Worm (Caenorhabditis elegans) whole organism, L1 larva: ENCODE results near the gene ncx-1.

Experiments
- alr-1 ChIP-seq: fragments of 200-800 bp; sonication (Bioruptor generic); optimal IDR thresholded peaks from 2 replicates; lab custom pipeline; 2018; ENCODE audit warnings: borderline replicate concordance, mild to moderate bottlenecking, missing genetic modification characterization, missing compliant biosample characterization
- aly-2 ChIP-seq: fragments of 150-350 bp; optimal IDR thresholded peaks from 2 replicates; lab custom pipeline; 2014; ENCODE audit warnings: missing biosample characterization, missing genetic modification characterization
- ama-1 ChIP-seq: fragments of 150-350 bp; optimal IDR thresholded peaks from 2 replicates; lab custom pipeline; 2014
- blmp-1 ChIP-seq: fragments of 150-350 bp; optimal IDR thresholded peaks from 2 replicates; lab custom pipeline; 2014; ENCODE audit warnings: missing biosample characterization, missing genetic modification characterization
- dpl-1 ChIP-seq, 3 experiments: fragments of 150-350 bp in 2 of 3; sonication (generic microtip) in 1 of 3; optimal IDR thresholded peaks; 2 replicates each; lab custom pipeline; 2014 to 2017; ENCODE audit warnings: missing biosample characterization in 3 of 3, missing genetic modification characterization in 3 of 3, missing genetic modification reagents in 3 of 3
- efl-3 ChIP-seq: fragments of 200-800 bp; sonication (Bioruptor generic); optimal IDR thresholded peaks from 2 replicates; lab custom pipeline; 2018; ENCODE audit warnings: mild to moderate bottlenecking, missing genetic modification characterization, missing compliant biosample characterization
- egl-27 ChIP-seq, 2 experiments: fragments of 150-350 bp in 1 of 2; sonication (generic microtip); optimal IDR thresholded peaks; 3 replicates each; lab custom pipeline; 2017 to 2018; ENCODE audit warnings: missing biosample characterization in 2 of 2, missing genetic modification characterization in 2 of 2, missing genetic modification reagents in 2 of 2
- elt-2 ChIP-seq: sonication (generic microtip); optimal IDR thresholded peaks from 2 replicates; lab custom pipeline; 2016; ENCODE audit warnings: missing genetic modification characterization, mild to moderate bottlenecking, inconsistent platforms, missing compliant biosample characterization, missing genetic modification reagents
- ets-5 ChIP-seq: fragments of 200-800 bp; sonication (Bioruptor generic); IDR thresholded peaks from 2 replicates; pipeline ENCODE4 v1.3.6; 2022; ENCODE audit warnings: missing genetic modification characterization, missing compliant biosample characterization
- fkh-10 ChIP-seq: sonication (generic microtip); optimal IDR thresholded peaks from 2 replicates; lab custom pipeline; 2017; ENCODE audit warnings: missing biosample characterization, missing genetic modification reagents, missing genetic modification characterization
- fkh-4 ChIP-seq: sonication (generic microtip); optimal IDR thresholded peaks from 2 replicates; lab custom pipeline; 2016; ENCODE audit warnings: missing compliant biosample characterization, missing genetic modification characterization, borderline replicate concordance
- jun-1 ChIP-seq: fragments of 150-350 bp; optimal IDR thresholded peaks from 2 replicates; lab custom pipeline; 2014; ENCODE audit warnings: missing biosample characterization, missing genetic modification reagents, missing genetic modification characterization
- lin-14 ChIP-seq: fragments of 200-800 bp; sonication (Bioruptor generic); optimal IDR thresholded peaks from 2 replicates; lab custom pipeline; 2018; ENCODE audit warnings: mild to moderate bottlenecking, missing genetic modification characterization, moderate library complexity, missing compliant biosample characterization
- lin-35 ChIP-seq, 2 experiments: fragments of 150-350 bp; optimal IDR thresholded peaks; 2 replicates each; lab custom pipeline; 2014; ENCODE audit warnings: missing biosample characterization in 2 of 2, missing genetic modification characterization in 2 of 2, missing genetic modification reagents in 2 of 2
- lin-39 ChIP-seq: fragments of 150-350 bp; optimal IDR thresholded peaks from 2 replicates; lab custom pipeline; 2014; ENCODE audit warnings: missing biosample characterization, missing genetic modification reagents, missing genetic modification characterization
- lsy-2 ChIP-seq, 2 experiments: fragments of 150-350 bp; optimal IDR thresholded peaks; 2 replicates each; lab custom pipeline; 2014; ENCODE audit warnings: missing biosample characterization in 2 of 2, missing genetic modification characterization in 2 of 2
- mdl-1 ChIP-seq, 2 experiments: fragments of 150-350 bp; optimal IDR thresholded peaks; 2 replicates each; lab custom pipeline; 2014 to 2017; ENCODE audit warnings: missing biosample characterization in 2 of 2, missing genetic modification characterization in 2 of 2, inconsistent platforms in 1 of 2
- nhr-237 ChIP-seq: fragments of 150-350 bp; optimal IDR thresholded peaks from 2 replicates; lab custom pipeline; 2014; ENCODE audit warnings: missing biosample characterization, missing genetic modification characterization
- nhr-28 ChIP-seq: fragments of 150-350 bp; optimal IDR thresholded peaks from 2 replicates; lab custom pipeline; 2014; ENCODE audit warnings: missing biosample characterization, missing genetic modification characterization
- nhr-76 ChIP-seq: sonication (generic microtip); optimal IDR thresholded peaks from 2 replicates; lab custom pipeline; 2017; ENCODE audit warnings: missing biosample characterization, missing genetic modification characterization
- nhr-77 ChIP-seq: fragments of 150-350 bp; optimal IDR thresholded peaks from 2 replicates; lab custom pipeline; 2014; ENCODE audit warnings: missing biosample characterization, missing genetic modification characterization
- nhr-90 ChIP-seq: sonication (generic microtip); optimal IDR thresholded peaks from 2 replicates; lab custom pipeline; 2016; ENCODE audit warnings: mild to moderate bottlenecking, missing genetic modification characterization, missing compliant biosample characterization; ENCODE audit not compliant: poor library complexity
- pqm-1 ChIP-seq: sonication (generic microtip); optimal IDR thresholded peaks from 3 replicates; lab custom pipeline; 2017; ENCODE audit warnings: missing biosample characterization, missing genetic modification characterization
- rnt-1 ChIP-seq: sonication (generic microtip); optimal IDR thresholded peaks from 2 replicates; lab custom pipeline; 2016; ENCODE audit warnings: mild to moderate bottlenecking, missing genetic modification characterization, moderate library complexity, missing compliant biosample characterization
- skn-1 ChIP-seq: fragments of 150-350 bp; optimal IDR thresholded peaks from 2 replicates; lab custom pipeline; 2014; ENCODE audit warnings: missing biosample characterization, missing genetic modification characterization
- snpc-4 ChIP-seq: fragments of 150-350 bp; optimal IDR thresholded peaks from 2 replicates; lab custom pipeline; 2014; ENCODE audit warnings: missing biosample characterization, missing genetic modification characterization
- snu-23 ChIP-seq: sonication (generic microtip); optimal IDR thresholded peaks from 2 replicates; lab custom pipeline; 2016; ENCODE audit warnings: missing genetic modification characterization, missing compliant biosample characterization
- sptf-1 ChIP-seq: fragments of 150-350 bp; optimal IDR thresholded peaks from 2 replicates; lab custom pipeline; 2014; ENCODE audit warnings: missing biosample characterization, missing genetic modification characterization
- sup-37 ChIP-seq: fragments of 200-800 bp; sonication (Bioruptor generic); optimal IDR thresholded peaks from 2 replicates; lab custom pipeline; 2018; ENCODE audit warnings: mild to moderate bottlenecking, missing genetic modification characterization, missing compliant biosample characterization
- swsn-7 ChIP-seq: sonication (generic microtip); optimal IDR thresholded peaks from 2 replicates; lab custom pipeline; 2016; ENCODE audit warnings: missing genetic modification characterization, missing compliant biosample characterization
- unc-30 ChIP-seq: sonication (generic microtip); optimal IDR thresholded peaks from 2 replicates; lab custom pipeline; 2017; ENCODE audit warnings: missing biosample characterization, missing genetic modification characterization
- unc-62 ChIP-seq: fragments of 150-350 bp; optimal IDR thresholded peaks from 2 replicates; lab custom pipeline; 2014; ENCODE audit warnings: missing biosample characterization, missing genetic modification reagents, missing genetic modification characterization
- unc-86 ChIP-seq: sonication (generic microtip); optimal IDR thresholded peaks from 2 replicates; lab custom pipeline; 2016; ENCODE audit warnings: missing genetic modification characterization, missing compliant biosample characterization
- vab-15 ChIP-seq: sonication (generic microtip); optimal IDR thresholded peaks from 2 replicates; lab custom pipeline; 2017; ENCODE audit warnings: missing genotype, mild to moderate bottlenecking, missing genetic modification characterization, missing compliant biosample characterization
- xbp-1 ChIP-seq: sonication (generic microtip); optimal IDR thresholded peaks from 2 replicates; lab custom pipeline; 2016; ENCODE audit warnings: missing genetic modification characterization, missing compliant biosample characterization
- ztf-11 ChIP-seq, 2 experiments: sonication (generic microtip); optimal IDR thresholded peaks; 2 replicates each; lab custom pipeline; 2016 to 2017; ENCODE audit warnings: missing genetic modification characterization in 2 of 2, missing biosample characterization in 1 of 2, missing compliant biosample characterization in 1 of 2

The ncx-1 gene

DNA sequence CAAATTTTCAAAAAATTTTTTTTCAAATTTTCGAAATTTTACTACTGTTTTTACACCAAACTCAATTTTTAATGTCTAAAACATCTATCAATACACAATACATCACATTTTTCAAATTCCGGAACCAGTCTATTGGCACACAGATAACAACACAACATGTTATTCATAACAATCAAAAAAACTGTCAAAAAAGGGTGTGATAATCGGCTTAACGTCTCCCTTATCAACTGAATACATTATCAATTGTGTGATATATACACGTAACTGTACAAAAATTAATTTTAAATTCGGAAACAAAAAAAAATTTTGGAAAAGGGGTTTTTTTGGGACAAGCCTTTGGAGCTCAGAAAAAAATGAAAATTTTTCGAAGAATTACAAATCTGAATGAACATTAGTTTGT, 46.1 kb downstream of the ncx-1 start:
- TF ChIP-seq unc-62 (no peak), unc-86 (tag; lab: Kevin White, UChicago) (no peak), egl-27 (tag; optimal IDR thresholded peaks at IDR 0.05; lab: Kevin White, UChicago) (no peak), alr-1 (tag; lab: Kevin White, UChicago) (no peak), elt-2 (peak; percentile 53), lin-35 (GFP tag; optimal IDR thresholded peaks at IDR 0.05; lab: Kevin White, UChicago) (peak in 1 of 2 experiments; percentile 13), sptf-1 (tag; lab: Kevin White, UChicago) (no peak), nhr-90 (tag; lab: Kevin White, UChicago) (no peak)

DNA sequence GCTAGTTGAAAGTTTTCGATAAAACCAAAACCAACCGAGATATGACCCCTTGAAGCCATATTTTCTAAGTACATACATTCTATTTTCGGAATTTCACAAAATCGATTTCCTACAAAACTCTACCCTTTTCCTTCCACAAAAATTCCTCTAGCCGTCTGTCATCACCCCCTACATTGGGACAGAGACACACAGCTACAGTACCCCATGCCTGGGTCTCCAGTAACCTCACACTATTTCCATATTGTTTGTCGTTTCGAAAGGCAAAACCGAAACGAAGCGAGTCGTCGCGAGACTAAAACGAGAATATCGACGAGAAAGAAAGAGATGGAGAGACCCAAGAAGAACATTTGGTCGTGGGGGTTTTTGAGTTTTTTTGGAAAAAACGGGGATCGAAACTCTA, 52.1 kb downstream of the ncx-1 start:
- TF ChIP-seq snu-23: peak; percentile 51
- no peak for TF ChIP-seq xbp-1 (tag; lab: Kevin White, UChicago)
- TF ChIP-seq alr-1 (tag; lab: Kevin White, UChicago): no peak
- TF ChIP-seq sptf-1 (tag; lab: Kevin White, UChicago): no peak
- TF ChIP-seq mdl-1 (tag; optimal IDR thresholded peaks at IDR 0.05; lab: Kevin White, UChicago): peak in 1 of 2 experiments; percentile 10
- no peak for TF ChIP-seq lin-39 (tag; lab: Kevin White, UChicago)
- TF ChIP-seq lsy-2 (tag; optimal IDR thresholded peaks at IDR 0.05; lab: Kevin White, UChicago): peak; percentile 63 to 91
- TF ChIP-seq unc-30 (tag; lab: Kevin White, UChicago): no peak
- peak in 1 of 2 experiments; percentile 53 for TF ChIP-seq lin-35 (GFP tag; optimal IDR thresholded peaks at IDR 0.05; lab: Kevin White, UChicago)
- TF ChIP-seq ets-5: no peak
- TF ChIP-seq blmp-1: peak; percentile 6
- TF ChIP-seq nhr-90 (tag; lab: Kevin White, UChicago): peak; percentile 1
- no peak for TF ChIP-seq jun-1 (tag; lab: Kevin White, UChicago)
- no peak for TF ChIP-seq unc-62
- no peak for TF ChIP-seq rnt-1 (tag; lab: Kevin White, UChicago)
- TF ChIP-seq nhr-237: no peak
- no peak for TF ChIP-seq snpc-4 (tag; lab: Kevin White, UChicago)
- no peak for TF ChIP-seq fkh-4 (tag; lab: Kevin White, UChicago)
- TF ChIP-seq swsn-7 (tag; lab: Kevin White, UChicago): peak; percentile 4
- TF ChIP-seq dpl-1 (GFP tag; optimal IDR thresholded peaks at IDR 0.05; lab: Kevin White, UChicago): no peak
- peak; percentile 15 for TF ChIP-seq skn-1 (tag; lab: Kevin White, UChicago)

- TF ChIP-seq nhr-76 (tag; lab: Kevin White, UChicago) (no peak), fkh-10 (no peak), rnt-1 (tag; lab: Kevin White, UChicago) (no peak)
Measured at ce11 chrV:20067075-20067474, 53.4 kb downstream of the ncx-1 start.

ce11 chrV:20065096-20065495, 55.4 kb downstream of the ncx-1 start:
- no peak for TF ChIP-seq pqm-1
- no peak for TF ChIP-seq ama-1 (lab: Kevin White, UChicago)

DNA sequence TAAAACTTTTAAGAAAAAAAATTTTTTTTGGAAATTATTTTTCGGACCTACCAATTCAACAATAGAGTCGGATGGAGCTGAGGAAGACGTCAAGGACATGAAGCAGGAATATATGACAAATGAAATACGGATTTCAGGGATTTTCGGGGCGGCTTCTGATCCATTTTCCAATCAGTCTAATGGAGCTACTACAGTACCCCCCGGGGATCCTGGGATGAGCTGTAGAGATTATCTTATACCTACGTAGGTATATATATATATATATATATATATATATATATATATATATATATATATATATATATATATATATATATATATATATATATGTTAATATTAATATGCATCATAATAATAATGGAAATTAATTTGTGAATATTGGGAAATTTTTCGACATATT, 56.4 kb downstream of the ncx-1 start, which contains the start of gene ttx-1:
TSS of gene ttx-1 (minus strand) at position 101 of the 400 bp plus-strand sequence.
- TF ChIP-seq nhr-77 (tag; lab: Kevin White, UChicago) (no peak), ztf-11 (tag; optimal IDR thresholded peaks at IDR 0.05; lab: Kevin White, UChicago) (no peak), lin-14 (GFP tag; lab: Kevin White, UChicago) (no peak), efl-3 (no peak), aly-2 (tag; lab: Kevin White, UChicago) (no peak), nhr-28 (tag; lab: Kevin White, UChicago) (no peak), vab-15 (tag; lab: Kevin White, UChicago) (no peak), sup-37 (GFP tag; lab: Kevin White, UChicago) (no peak)
